Fruit fly (Drosophila melanogaster) whole organism, larva: ENCODE measurements around the gene CG4440.
A peak's percentile ranks its signal among the peaks of the same experiment; 100 is the strongest.

ENCODE experiments used
- noc ChIP-seq: fragments of 200-800 bp; sonication (Bioruptor generic); optimal IDR thresholded peaks from 3 replicates; lab custom pipeline; 2019; ENCODE audit warnings: missing biosample characterization, mild to moderate bottlenecking, missing genetic modification characterization, moderate library complexity

The CG4440 gene

dm6 chr2L:16324833-16325232 is 4.9 kb upstream of the CG4440 start:
- no peak for TF ChIP-seq noc (tag; lab: Kevin White, UChicago)

dm6 chr2L:16325515-16326257 is 4.0 kb upstream of the CG4440 start, which contains the start of gene cact:
cact (minus strand) TSS chr2L:16326207.
- peak; percentile 96 for TF ChIP-seq noc (tag; lab: Kevin White, UChicago)

dm6 chr2L:16326892-16327291 is 2.8 kb upstream of the CG4440 start, which contains the start of gene CG4278:
CG4278 (plus strand) TSS chr2L:16327069.
- TF ChIP-seq noc (tag; lab: Kevin White, UChicago), result no peak

- TF ChIP-seq noc (tag; lab: Kevin White, UChicago), result no peak
Observed at dm6 chr2L:16329102-16329520, 614 bp upstream of the CG4440 start, which contains the start of gene mRpL4. mRpL4 (minus strand) TSS chr2L:16329132.

- TF ChIP-seq noc (tag; lab: Kevin White, UChicago), result no peak
Observed at dm6 chr2L:16337785-16338184, 8.1 kb downstream of the CG4440 start, which contains the start of gene CG31817. CG31817 (minus strand) TSS chr2L:16337885.

dm6 chr2L:16340268-16340667 is 10.5 kb downstream of the CG4440 start, which contains the start of gene CG42266:
CG42266 (minus strand) TSS chr2L:16340368.
- no peak for TF ChIP-seq noc (tag; lab: Kevin White, UChicago)

- TF ChIP-seq noc (tag; lab: Kevin White, UChicago), result no peak
Observed at dm6 chr2L:16342224-16342623, 12.5 kb downstream of the CG4440 start, which contains the start of gene CG44405. CG44405 (minus strand) TSS chr2L:16342324.

- TF ChIP-seq noc (tag; lab: Kevin White, UChicago), result no peak
Observed at dm6 chr2L:16350160-16350633, 20.5 kb downstream of the CG4440 start.

- peak; percentile 99 for TF ChIP-seq noc (tag; lab: Kevin White, UChicago)
Observed at dm6 chr2L:16350742-16351568, 21.2 kb downstream of the CG4440 start.

- no peak for TF ChIP-seq noc (tag; lab: Kevin White, UChicago)
Observed at dm6 chr2L:16351805-16352584, 22.3 kb downstream of the CG4440 start.

- peak; percentile 57 for TF ChIP-seq noc (tag; lab: Kevin White, UChicago)
Observed at dm6 chr2L:16352585-16353580, 23.2 kb downstream of the CG4440 start, which contains the start of the genes Hyls1, chif and CG4455. Hyls1 (minus strand) TSS chr2L:16352628. chif (minus strand) TSS chr2L:16352628. CG4455 (plus strand) TSS chr2L:16352934.

- TF ChIP-seq noc (tag; lab: Kevin White, UChicago), result no peak
Observed at dm6 chr2L:16353765-16354164, 24.0 kb downstream of the CG4440 start.

dm6 chr2L:16356249-16357025 is 26.7 kb downstream of the CG4440 start, which contains the start of gene CaBP1:
CaBP1 (minus strand) TSS chr2L:16356735.
- no peak for TF ChIP-seq noc (tag; lab: Kevin White, UChicago)
